2 fruit fly cellular contexts compared by ENCODE assay signal in genomic region chr2L:14358780-14359462, dm6.
TF ChIP-seq lines count a peak whose summit lies in the region.

Pgant35A (plus strand) TSS chr2L:14359252.

TF ChIP-seq in whole organism, embryonic, 481 proteins besides CTCF, POLR2A, EP300 and RAD21 (continued from another document and continues in another):
- TF ChIP-seq HLHmδ (GFP tag; optimal IDR thresholded peaks at IDR 0.05; lab: Kevin White, UChicago), result no peak
- TF ChIP-seq CG8388 (GFP tag; optimal IDR thresholded peaks at IDR 0.05; lab: Kevin White, UChicago), result peak; percentile 28
- no peak for TF ChIP-seq fd102C (GFP tag; optimal IDR thresholded peaks at IDR 0.05; lab: Kevin White, UChicago)
- no peak for TF ChIP-seq stc (GFP tag; IDR thresholded peaks at IDR 0.05; lab: Robert Waterston, UW)
- no peak for TF ChIP-seq CG30431 (GFP tag; optimal IDR thresholded peaks at IDR 0.05; lab: Kevin White, UChicago)
- peak; percentile 55 for TF ChIP-seq sens (GFP tag; lab: Kevin White, UChicago)
- TF ChIP-seq D (optimal IDR thresholded peaks at IDR 0.05; lab: Kevin White, UChicago), result no peak
- no peak for TF ChIP-seq D (GFP tag; optimal IDR thresholded peaks at IDR 0.05; lab: Kevin White, UChicago)
- TF ChIP-seq dmrt11E (tag; optimal IDR thresholded peaks at IDR 0.05; lab: Kevin White, UChicago), result no peak
- TF ChIP-seq Mad (GFP tag; optimal IDR thresholded peaks at IDR 0.05; lab: Kevin White, UChicago), result no peak
- TF ChIP-seq CG2875 (GFP tag; optimal IDR thresholded peaks at IDR 0.05; lab: Kevin White, UChicago), result no peak
- no peak for TF ChIP-seq CG4282 (GFP tag; optimal IDR thresholded peaks at IDR 0.05; lab: Kevin White, UChicago)
- TF ChIP-seq CG6175 (GFP tag; IDR thresholded peaks at IDR 0.05; lab: Robert Waterston, UW), result no peak
- no peak for TF ChIP-seq CG10209 (GFP tag; optimal IDR thresholded peaks at IDR 0.05; lab: Kevin White, UChicago)
- peak; percentile 7 for TF ChIP-seq Lhr (GFP tag; optimal IDR thresholded peaks at IDR 0.05; lab: Kevin White, UChicago)
- TF ChIP-seq stwl (tag; optimal IDR thresholded peaks at IDR 0.05; lab: Kevin White, UChicago), result peak; percentile 25
- TF ChIP-seq aop (GFP tag; IDR thresholded peaks at IDR 0.05; lab: Robert Waterston, UW), result no peak
- TF ChIP-seq CG2120 (GFP tag; optimal IDR thresholded peaks at IDR 0.05; lab: Kevin White, UChicago), result peak; percentile 78
- TF ChIP-seq bigmax (GFP tag; optimal IDR thresholded peaks at IDR 0.05; lab: Kevin White, UChicago), result no peak
- TF ChIP-seq CG12659 (GFP tag; optimal IDR thresholded peaks at IDR 0.05; lab: Kevin White, UChicago), result peak; percentile 55
- no peak for TF ChIP-seq CG11247 (GFP tag; IDR thresholded peaks at IDR 0.05; lab: Robert Waterston, UW)
- TF ChIP-seq Hmr (GFP tag; optimal IDR thresholded peaks at IDR 0.05; lab: Kevin White, UChicago), result peak; percentile 47
- TF ChIP-seq lab (GFP tag; optimal IDR thresholded peaks at IDR 0.05; lab: Kevin White, UChicago), result no peak
- no peak for TF ChIP-seq Dref (GFP tag; IDR thresholded peaks at IDR 0.05; lab: Robert Waterston, UW)
- TF ChIP-seq Antp (GFP tag; optimal IDR thresholded peaks at IDR 0.05; lab: Kevin White, UChicago), result no peak
- TF ChIP-seq CG2889 (GFP tag; IDR thresholded peaks at IDR 0.05; lab: Robert Waterston, UW), result no peak
- peak; percentile 8 for TF ChIP-seq CG3407 (GFP tag; optimal IDR thresholded peaks at IDR 0.05; lab: Kevin White, UChicago)
- peak; percentile 20 for TF ChIP-seq maf-S (GFP tag; optimal IDR thresholded peaks at IDR 0.05; lab: Kevin White, UChicago)
- TF ChIP-seq Dek (tag; optimal IDR thresholded peaks at IDR 0.05; lab: Kevin White, UChicago), result peak; percentile 31
- no peak for TF ChIP-seq Doc3 (GFP tag; IDR thresholded peaks at IDR 0.05; lab: Robert Waterston, UW; ENCODE audit: partially characterized antibody)
- no peak for TF ChIP-seq CG9876 (GFP tag; optimal IDR thresholded peaks at IDR 0.05; lab: Kevin White, UChicago)
- no peak for TF ChIP-seq CG1602 (GFP tag; optimal IDR thresholded peaks at IDR 0.05; lab: Kevin White, UChicago)
- no peak for TF ChIP-seq Kr (GFP tag; optimal IDR thresholded peaks at IDR 0.05; lab: Kevin White, UChicago)
- TF ChIP-seq HLH3B (GFP tag; IDR thresholded peaks at IDR 0.05; lab: Robert Waterston, UW), result peak; percentile 20; the same call in 1 of the 2 replicates
- TF ChIP-seq tgo (GFP tag; IDR thresholded peaks at IDR 0.05; lab: Robert Waterston, UW), result no peak
- TF ChIP-seq kay (GFP tag; optimal IDR thresholded peaks at IDR 0.05; lab: Kevin White, UChicago), result no peak
- peak; percentile 57; the same call in 1 of the 2 replicates for TF ChIP-seq Rfx (GFP tag; IDR thresholded peaks at IDR 0.05; lab: Robert Waterston, UW)
- no peak for TF ChIP-seq NK7.1 (GFP tag; optimal IDR thresholded peaks at IDR 0.05; lab: Kevin White, UChicago)
- TF ChIP-seq vnd (GFP tag; IDR thresholded peaks at IDR 0.05; lab: Robert Waterston, UW; ENCODE audit: partially characterized antibody), result no peak
- no peak for TF ChIP-seq br (optimal IDR thresholded peaks at IDR 0.05; lab: Kevin White, UChicago)
- peak; percentile 16 for TF ChIP-seq Dip3 (GFP tag; optimal IDR thresholded peaks at IDR 0.05; lab: Kevin White, UChicago)
- TF ChIP-seq BEAF-32 (GFP tag; optimal IDR thresholded peaks at IDR 0.05; lab: Kevin White, UChicago), result peak; percentile 32
- no peak for TF ChIP-seq E2f1 (GFP tag; IDR thresholded peaks at IDR 0.05; lab: Robert Waterston, UW)
- peak; percentile 23 for TF ChIP-seq CG18011 (GFP tag; optimal IDR thresholded peaks at IDR 0.05; lab: Kevin White, UChicago)
- TF ChIP-seq corto (GFP tag; optimal IDR thresholded peaks at IDR 0.05; lab: Kevin White, UChicago), result no peak
- TF ChIP-seq CG17186 (GFP tag; optimal IDR thresholded peaks at IDR 0.05; lab: Kevin White, UChicago), result peak; percentile 49
- no peak for TF ChIP-seq tll (GFP tag; optimal IDR thresholded peaks at IDR 0.05; lab: Kevin White, UChicago)
- TF ChIP-seq D19A (tag; optimal IDR thresholded peaks at IDR 0.05; lab: Kevin White, UChicago), result peak; percentile 46
- no peak for TF ChIP-seq fd96Cb (tag; optimal IDR thresholded peaks at IDR 0.05; lab: Kevin White, UChicago)
- no peak for TF ChIP-seq CG18476 (GFP tag; optimal IDR thresholded peaks at IDR 0.05; lab: Kevin White, UChicago)
- no peak for TF ChIP-seq CG6791 (GFP tag; IDR thresholded peaks at IDR 0.05; lab: Robert Waterston, UW; ENCODE audit: partially characterized antibody)
- TF ChIP-seq ash1 (GFP tag; optimal IDR thresholded peaks at IDR 0.05; lab: Kevin White, UChicago), result no peak
- peak; percentile 83 for TF ChIP-seq MBD-R2 (GFP tag; IDR thresholded peaks at IDR 0.05; lab: Robert Waterston, UW)
- TF ChIP-seq Med (GFP tag; lab: Kevin White, UChicago), result peak; percentile 78
- peak; percentile 11 for TF ChIP-seq Xbp1 (GFP tag; optimal IDR thresholded peaks at IDR 0.05; lab: Kevin White, UChicago)
- no peak for TF ChIP-seq Drgx (GFP tag; IDR thresholded peaks at IDR 0.05; lab: Robert Waterston, UW)
- no peak for TF ChIP-seq Asciz (GFP tag; optimal IDR thresholded peaks at IDR 0.05; lab: Kevin White, UChicago)
- no peak for TF ChIP-seq pita (GFP tag; optimal IDR thresholded peaks at IDR 0.05; lab: Kevin White, UChicago)
- TF ChIP-seq CG10543 (GFP tag; optimal IDR thresholded peaks at IDR 0.05; lab: Kevin White, UChicago), result peak; percentile 47
- TF ChIP-seq chm (GFP tag; IDR thresholded peaks at IDR 0.05; lab: Robert Waterston, UW), result no peak
- TF ChIP-seq CG15479 (GFP tag; optimal IDR thresholded peaks at IDR 0.05; lab: Kevin White, UChicago), result peak; percentile 14
- no peak for TF ChIP-seq HmgD (GFP tag; optimal IDR thresholded peaks at IDR 0.05; lab: Kevin White, UChicago)
- TF ChIP-seq CG17802 (tag; optimal IDR thresholded peaks at IDR 0.05; lab: Kevin White, UChicago), result no peak
- peak; percentile 22 for TF ChIP-seq E2f2 (GFP tag; IDR thresholded peaks at IDR 0.05; lab: Robert Waterston, UW)
- TF ChIP-seq pfk (GFP tag; optimal IDR thresholded peaks at IDR 0.05; lab: Kevin White, UChicago), result no peak
- peak; percentile 45 to 89 for TF ChIP-seq crp (GFP tag; optimal IDR thresholded peaks at IDR 0.05; lab: Kevin White, UChicago)
- TF ChIP-seq psq (GFP tag; optimal IDR thresholded peaks at IDR 0.05; lab: Kevin White, UChicago), result no peak
- peak; percentile 22 for TF ChIP-seq Oli (tag; optimal IDR thresholded peaks at IDR 0.05; lab: Kevin White, UChicago)
- TF ChIP-seq nau (GFP tag; optimal IDR thresholded peaks at IDR 0.05; lab: Kevin White, UChicago), result no peak

TF ChIP-seq in whole organism, prepupa, 60 proteins besides CTCF, POLR2A, EP300 and RAD21 (continued from another document):
- TF ChIP-seq fkh (GFP tag; optimal IDR thresholded peaks at IDR 0.05; lab: Kevin White, UChicago), result peak; percentile 37
- TF ChIP-seq CG8119 (GFP tag; IDR thresholded peaks at IDR 0.05; lab: Robert Waterston, UW), result peak; percentile 63; the same call in 2 of the 3 replicates
- TF ChIP-seq CG3032 (tag; optimal IDR thresholded peaks at IDR 0.05; lab: Kevin White, UChicago), result peak; percentile 20
- TF ChIP-seq CG10631 (GFP tag; optimal IDR thresholded peaks at IDR 0.05; lab: Kevin White, UChicago), result peak; percentile 28
- TF ChIP-seq Sox14 (GFP tag; optimal IDR thresholded peaks at IDR 0.05; lab: Kevin White, UChicago), result peak; percentile 35
- TF ChIP-seq Sox15 (GFP tag; optimal IDR thresholded peaks at IDR 0.05; lab: Kevin White, UChicago), result no peak
- no peak for TF ChIP-seq CG6163 (GFP tag; IDR thresholded peaks at IDR 0.05; lab: Robert Waterston, UW)
- peak in 1 of 2 experiments; percentile 2 for TF ChIP-seq ss (GFP tag; optimal IDR thresholded peaks at IDR 0.05; lab: Kevin White, UChicago)
- peak; percentile 18 for TF ChIP-seq topi (GFP tag; optimal IDR thresholded peaks at IDR 0.05; lab: Kevin White, UChicago)
- no peak for TF ChIP-seq CG6276 (GFP tag; optimal IDR thresholded peaks at IDR 0.05; lab: Kevin White, UChicago)
- no peak for TF ChIP-seq CG6854 (GFP tag; optimal IDR thresholded peaks at IDR 0.05; lab: Kevin White, UChicago)
- peak; percentile 15 for TF ChIP-seq acj6 (GFP tag; optimal IDR thresholded peaks at IDR 0.05; lab: Kevin White, UChicago)
- peak; percentile 32 for TF ChIP-seq lz (GFP tag; optimal IDR thresholded peaks at IDR 0.05; lab: Kevin White, UChicago)
- TF ChIP-seq spab (GFP tag; optimal IDR thresholded peaks at IDR 0.05; lab: Kevin White, UChicago), result no peak
- no peak for TF ChIP-seq CG1621 (tag; optimal IDR thresholded peaks at IDR 0.05; lab: Kevin White, UChicago)
- TF ChIP-seq Gug (GFP tag; IDR thresholded peaks at IDR 0.05; lab: Robert Waterston, UW), result no peak
- TF ChIP-seq salr (GFP tag; optimal IDR thresholded peaks at IDR 0.05; lab: Kevin White, UChicago), result peak in 1 of 2 experiments; percentile 4
- no peak for TF ChIP-seq Lpt (GFP tag; optimal IDR thresholded peaks at IDR 0.05; lab: Kevin White, UChicago)
- no peak for TF ChIP-seq CG6792 (GFP tag; optimal IDR thresholded peaks at IDR 0.05; lab: Kevin White, UChicago)
- TF ChIP-seq Hr4 (GFP tag; optimal IDR thresholded peaks at IDR 0.05; lab: Kevin White, UChicago), result peak; percentile 23
- TF ChIP-seq esn (GFP tag; optimal IDR thresholded peaks at IDR 0.05; lab: Kevin White, UChicago), result peak; percentile 60
- TF ChIP-seq CG3919 (GFP tag; optimal IDR thresholded peaks at IDR 0.05; lab: Kevin White, UChicago), result no peak
- TF ChIP-seq svp (GFP tag; lab: Kevin White, UChicago), result peak; percentile 71
- no peak for TF ChIP-seq cyc (GFP tag; optimal IDR thresholded peaks at IDR 0.05; lab: Kevin White, UChicago)
- TF ChIP-seq CG32006 (GFP tag; optimal IDR thresholded peaks at IDR 0.05; lab: Kevin White, UChicago), result peak; percentile 21
- peak; percentile 52; the same call in 1 of the 2 replicates for TF ChIP-seq CG15336 (GFP tag; IDR thresholded peaks at IDR 0.05; lab: Robert Waterston, UW)
- TF ChIP-seq CG11762 (GFP tag; optimal IDR thresholded peaks at IDR 0.05; lab: Kevin White, UChicago; ENCODE audit: insufficient read depth), result no peak
- TF ChIP-seq vri (GFP tag; optimal IDR thresholded peaks at IDR 0.05; lab: Kevin White, UChicago), result no peak
- TF ChIP-seq Hr39 (GFP tag; optimal IDR thresholded peaks at IDR 0.05; lab: Kevin White, UChicago), result peak; percentile 30
- no peak for TF ChIP-seq Hr38 (GFP tag; optimal IDR thresholded peaks at IDR 0.05; lab: Kevin White, UChicago)
- TF ChIP-seq fd59A (GFP tag; optimal IDR thresholded peaks at IDR 0.05; lab: Kevin White, UChicago), result no peak
- no peak for TF ChIP-seq CG11902 (GFP tag; optimal IDR thresholded peaks at IDR 0.05; lab: Kevin White, UChicago)
- peak; percentile 16 for TF ChIP-seq Smox (GFP tag; optimal IDR thresholded peaks at IDR 0.05; lab: Kevin White, UChicago)
- no peak for TF ChIP-seq Eip93F (GFP tag; optimal IDR thresholded peaks at IDR 0.05; lab: Kevin White, UChicago)
- TF ChIP-seq CG8319 (GFP tag; optimal IDR thresholded peaks at IDR 0.05; lab: Kevin White, UChicago), result no peak
- no peak for TF ChIP-seq Ets21C (GFP tag; optimal IDR thresholded peaks at IDR 0.05; lab: Kevin White, UChicago)
- no peak for TF ChIP-seq CG9139 (GFP tag; optimal IDR thresholded peaks at IDR 0.05; lab: Kevin White, UChicago)
- TF ChIP-seq net (GFP tag; optimal IDR thresholded peaks at IDR 0.05; lab: Kevin White, UChicago), result no peak
